Worm (Caenorhabditis elegans) whole organism, late embryonic: ENCODE measurements around the gene C23H5.12.

Source experiments
- C38D4.7 ChIP-seq: fragments of 200-800 bp; sonication (Bioruptor generic); optimal IDR thresholded peaks from 2 replicates; lab custom pipeline; 2018; ENCODE audit warnings: mild to moderate bottlenecking, missing genetic modification characterization, moderate library complexity, missing compliant biosample characterization
- F13H6.1 ChIP-seq: sonication (generic microtip); optimal IDR thresholded peaks from 2 replicates; lab custom pipeline; 2016; ENCODE audit warnings: missing genetic modification characterization, missing compliant biosample characterization
- K02D7.2 ChIP-seq: sonication (generic microtip); optimal IDR thresholded peaks from 2 replicates; lab custom pipeline; 2017; ENCODE audit warnings: mild to moderate bottlenecking, missing genetic modification characterization, missing compliant biosample characterization
- K09A11.1 ChIP-seq: sonication (generic microtip); optimal IDR thresholded peaks from 2 replicates; lab custom pipeline; 2017; ENCODE audit warnings: antibody characterized with exemption, mild to moderate bottlenecking, missing genetic modification characterization, missing compliant biosample characterization; ENCODE audit not compliant: insufficient read depth
- ahr-1 ChIP-seq: sonication (generic microtip); optimal IDR thresholded peaks from 2 replicates; lab custom pipeline; 2016; ENCODE audit warnings: missing genetic modification characterization, missing compliant biosample characterization
- ceh-14 ChIP-seq: sonication (generic microtip); optimal IDR thresholded peaks from 2 replicates; lab custom pipeline; 2016; ENCODE audit warnings: missing genotype, missing genetic modification characterization, missing compliant biosample characterization
- ceh-18 ChIP-seq: sonication (generic microtip); optimal IDR thresholded peaks from 2 replicates; lab custom pipeline; 2016; ENCODE audit warnings: missing genetic modification characterization, missing compliant biosample characterization
- ceh-2 ChIP-seq: sonication (generic microtip); optimal IDR thresholded peaks from 2 replicates; lab custom pipeline; 2016; ENCODE audit warnings: missing genotype, missing genetic modification characterization, missing compliant biosample characterization
- ceh-22 ChIP-seq: sonication (generic microtip); optimal IDR thresholded peaks from 2 replicates; lab custom pipeline; 2017; ENCODE audit warnings: missing biosample characterization, missing genetic modification characterization
- ceh-31 ChIP-seq: sonication (generic microtip); optimal IDR thresholded peaks from 2 replicates; lab custom pipeline; 2016; ENCODE audit warnings: missing genetic modification characterization, missing compliant biosample characterization
- ceh-34 ChIP-seq: sonication (generic microtip); optimal IDR thresholded peaks from 2 replicates; lab custom pipeline; 2016; ENCODE audit warnings: mild to moderate bottlenecking, missing genetic modification characterization, missing compliant biosample characterization
- ceh-45 ChIP-seq: fragments of 200-800 bp; sonication (Bioruptor generic); IDR thresholded peaks from 2 replicates; pipeline ENCODE4 v1.3.6; 2022; ENCODE audit warnings: missing genetic modification reagents, missing genetic modification characterization, missing compliant biosample characterization
- che-1 ChIP-seq: sonication (generic microtip); optimal IDR thresholded peaks from 2 replicates; lab custom pipeline; 2016; ENCODE audit warnings: mild to moderate bottlenecking, missing genetic modification characterization, missing compliant biosample characterization
- elt-2 ChIP-seq: sonication (generic microtip); optimal IDR thresholded peaks from 2 replicates; lab custom pipeline; 2016; ENCODE audit warnings: missing genetic modification reagents, missing genetic modification characterization, missing compliant biosample characterization
- ets-4 ChIP-seq: sonication (generic microtip); optimal IDR thresholded peaks from 2 replicates; lab custom pipeline; 2016; ENCODE audit warnings: missing genetic modification characterization, missing compliant biosample characterization
- fax-1 ChIP-seq: sonication (generic microtip); optimal IDR thresholded peaks from 2 replicates; lab custom pipeline; 2016; ENCODE audit warnings: missing genotype, missing genetic modification characterization, missing compliant biosample characterization
- fkh-10 ChIP-seq: fragments of 150-350 bp; optimal IDR thresholded peaks from 2 replicates; lab custom pipeline; 2014; ENCODE audit warnings: missing biosample characterization, missing genetic modification reagents, missing genetic modification characterization
- gmeb-2 ChIP-seq: sonication (generic microtip); optimal IDR thresholded peaks from 2 replicates; lab custom pipeline; 2016; ENCODE audit warnings: missing genetic modification characterization, inconsistent platforms, missing compliant biosample characterization
- hlh-30 ChIP-seq: sonication (generic microtip); optimal IDR thresholded peaks from 2 replicates; lab custom pipeline; 2017; ENCODE audit warnings: antibody characterized with exemption, missing genetic modification characterization, missing compliant biosample characterization; ENCODE audit not compliant: insufficient read depth
- hlh-6 ChIP-seq: sonication (generic microtip); optimal IDR thresholded peaks from 2 replicates; lab custom pipeline; 2016; ENCODE audit warnings: missing genotype, missing genetic modification characterization, missing compliant biosample characterization
- hlh-8 ChIP-seq: sonication (generic microtip); optimal IDR thresholded peaks from 2 replicates; lab custom pipeline; 2016; ENCODE audit warnings: missing genotype, missing genetic modification characterization, missing compliant biosample characterization
- lim-6 ChIP-seq: sonication (generic microtip); optimal IDR thresholded peaks from 2 replicates; lab custom pipeline; 2016; ENCODE audit warnings: missing genetic modification characterization, missing compliant biosample characterization
- lin-11 ChIP-seq: fragments of 200-800 bp; sonication (Bioruptor generic); optimal IDR thresholded peaks from 2 replicates; lab custom pipeline; 2018; ENCODE audit warnings: mild to moderate bottlenecking, missing genetic modification characterization, missing compliant biosample characterization
- mec-3 ChIP-seq: sonication (generic microtip); optimal IDR thresholded peaks from 2 replicates; lab custom pipeline; 2016; ENCODE audit warnings: borderline replicate concordance, missing genetic modification characterization, missing compliant biosample characterization
- nhr-11 ChIP-seq: fragments of 150-350 bp; optimal IDR thresholded peaks from 2 replicates; lab custom pipeline; 2014; ENCODE audit warnings: missing biosample characterization, missing genetic modification characterization
- npax-4 ChIP-seq: sonication (generic microtip); optimal IDR thresholded peaks from 2 replicates; lab custom pipeline; 2016; ENCODE audit warnings: missing genetic modification characterization, missing compliant biosample characterization
- odd-2 ChIP-seq: sonication (generic microtip); optimal IDR thresholded peaks from 2 replicates; lab custom pipeline; 2017; ENCODE audit warnings: antibody characterized with exemption, mild to moderate bottlenecking, missing genetic modification characterization, missing compliant biosample characterization
- pat-9 ChIP-seq: fragments of 200-800 bp; sonication (Bioruptor generic); optimal IDR thresholded peaks from 2 replicates; lab custom pipeline; 2018; ENCODE audit warnings: mild to moderate bottlenecking, missing genetic modification characterization, moderate library complexity, missing compliant biosample characterization
- pax-1 ChIP-seq: fragments of 150-350 bp; optimal IDR thresholded peaks from 2 replicates; lab custom pipeline; 2014; ENCODE audit warnings: missing biosample characterization, missing genetic modification characterization
- pqm-1 ChIP-seq: sonication (generic microtip); optimal IDR thresholded peaks from 2 replicates; lab custom pipeline; 2016; ENCODE audit warnings: missing genetic modification characterization, missing compliant biosample characterization
- ref-2 ChIP-seq: sonication (generic microtip); optimal IDR thresholded peaks from 2 replicates; lab custom pipeline; 2016; ENCODE audit warnings: missing genetic modification characterization, missing compliant biosample characterization
- rnt-1 ChIP-seq: sonication (generic microtip); optimal IDR thresholded peaks from 2 replicates; lab custom pipeline; 2016; ENCODE audit warnings: missing genetic modification characterization, missing compliant biosample characterization
- sdc-2 ChIP-seq: sonication (generic microtip); optimal IDR thresholded peaks from 2 replicates; lab custom pipeline; 2016; ENCODE audit warnings: missing genotype, missing genetic modification characterization, missing compliant biosample characterization
- sox-2 ChIP-seq: fragments of 200-800 bp; sonication (Bioruptor generic); IDR thresholded peaks from 2 replicates; pipeline ENCODE4 v1.3.6; 2022; ENCODE audit warnings: missing genetic modification reagents, missing genetic modification characterization, missing compliant biosample characterization
- syd-9 ChIP-seq: sonication (generic microtip); optimal IDR thresholded peaks from 2 replicates; lab custom pipeline; 2016; ENCODE audit warnings: mild to moderate bottlenecking, missing genetic modification characterization, moderate library complexity, missing compliant biosample characterization
- tbx-2 ChIP-seq: sonication (generic microtip); optimal IDR thresholded peaks from 2 replicates; lab custom pipeline; 2016; ENCODE audit warnings: missing genetic modification characterization, missing compliant biosample characterization
- ztf-16 ChIP-seq: sonication (generic microtip); optimal IDR thresholded peaks from 2 replicates; lab custom pipeline; 2017; ENCODE audit warnings: missing genetic modification characterization, missing compliant biosample characterization

The C23H5.12 gene

ce11 chrIV:2106708-2107107 is 26.6 kb upstream of the C23H5.12 start:
- TF ChIP-seq pat-9 (no peak), syd-9 (tag; lab: Kevin White, UChicago) (no peak)
- TF ChIP-seq, all 69 proteins: peak for 0

DNA sequence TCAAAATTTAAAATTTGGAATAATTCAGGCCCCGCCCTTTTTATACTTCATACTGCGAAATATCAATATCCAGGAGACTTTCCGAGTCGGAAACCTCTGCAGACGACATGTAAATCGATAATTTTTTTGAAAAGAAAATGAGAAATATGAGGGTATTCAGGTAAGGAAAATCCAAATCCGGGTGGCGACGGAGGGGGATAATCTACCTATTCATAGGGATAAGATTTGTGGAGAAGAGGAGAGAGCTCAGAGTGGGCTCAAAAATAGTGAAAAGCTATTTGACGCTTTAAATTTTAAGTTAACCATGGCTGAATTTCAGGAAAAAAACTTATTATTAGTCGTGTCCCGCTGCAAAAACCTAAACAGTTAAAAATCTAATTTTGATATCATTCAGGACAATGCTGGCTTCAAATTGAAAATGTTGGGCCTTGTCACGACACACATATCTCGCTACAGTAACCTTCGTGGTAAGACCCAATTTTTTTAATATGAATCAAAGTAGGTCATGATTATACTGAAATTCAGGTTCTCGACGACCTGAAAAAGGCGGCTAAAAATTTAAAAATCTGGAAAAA is 21.9 kb upstream of the C23H5.12 start, which contains the start of gene che-6:
TSS of gene che-6 (minus strand) at position 109 of the 575 bp plus-strand sequence.
- TF ChIP-seq hlh-30 (tag; lab: Kevin White, UChicago) (no peak), ahr-1 (no peak), ztf-16 (tag; lab: Kevin White, UChicago) (no peak), hlh-6 (no peak), lin-11 (tag; lab: Kevin White, UChicago) (no peak), pqm-1 (no peak), fax-1 (no peak), nhr-11 (no peak), ref-2 (no peak), pax-1 (no peak), odd-2 (tag; lab: Kevin White, UChicago) (no peak), che-1 (tag; lab: Kevin White, UChicago) (no peak), hlh-8 (tag; lab: Kevin White, UChicago) (no peak), tbx-2 (tag; lab: Kevin White, UChicago) (no peak), ceh-2 (tag; lab: Kevin White, UChicago) (no peak)

- TF ChIP-seq elt-2 (tag; lab: Kevin White, UChicago) (peak; percentile 50), ceh-45 (no peak)
These were observed 19.8 kb upstream of the C23H5.12 start, which contains the start of gene C23H5.8 for ce11 chrIV:2113362-2114056. Gene C23H5.8 (minus strand): TSS chrIV:2113412.

DNA sequence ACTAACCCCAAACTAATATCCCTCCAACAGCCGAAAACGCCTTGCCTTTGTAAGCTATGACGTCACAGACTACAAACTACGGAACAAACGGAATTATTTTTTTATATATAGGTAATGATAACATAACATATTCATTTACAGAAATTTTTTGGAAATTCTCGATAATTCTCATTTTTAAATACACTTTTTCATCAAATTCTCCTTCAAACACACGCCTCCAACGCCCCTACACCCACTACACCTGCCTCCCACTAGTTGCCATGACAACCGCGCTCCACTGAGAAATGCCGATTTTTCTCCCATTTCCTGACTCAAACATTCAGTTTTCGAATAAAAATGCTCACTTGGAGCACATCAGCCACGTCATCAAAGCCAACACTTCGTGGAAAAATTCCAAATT is 18.9 kb upstream of the C23H5.12 start, which contains the start of gene xbx-4:
TSS of gene xbx-4 (plus strand) at position 301 of the 400 bp plus-strand sequence.
- no peak for TF ChIP-seq ceh-22 (tag; lab: Kevin White, UChicago)
- no peak for TF ChIP-seq ceh-45
- no peak for TF ChIP-seq K02D7.2 (tag; lab: Kevin White, UChicago)
- TF ChIP-seq ref-2 = no peak
- TF ChIP-seq ceh-34 (tag; lab: Kevin White, UChicago) = no peak
- TF ChIP-seq npax-4 (tag; lab: Kevin White, UChicago) = no peak
- TF ChIP-seq C38D4.7 (GFP tag; lab: Kevin White, UChicago) = no peak
- no peak for TF ChIP-seq odd-2 (tag; lab: Kevin White, UChicago)
- no peak for TF ChIP-seq rnt-1 (tag; lab: Kevin White, UChicago)
- no peak for TF ChIP-seq K09A11.1 (tag; lab: Kevin White, UChicago)
- no peak for TF ChIP-seq elt-2 (tag; lab: Kevin White, UChicago)
- no peak for TF ChIP-seq F13H6.1 (tag; lab: Kevin White, UChicago)
- no peak for TF ChIP-seq ceh-18
- TF ChIP-seq, all 69 proteins: peak for 0

ce11 chrIV:2117268-2117667 is 16.0 kb upstream of the C23H5.12 start:
- no peak for TF ChIP-seq K02D7.2 (tag; lab: Kevin White, UChicago)
- no peak for TF ChIP-seq ceh-14

DNA sequence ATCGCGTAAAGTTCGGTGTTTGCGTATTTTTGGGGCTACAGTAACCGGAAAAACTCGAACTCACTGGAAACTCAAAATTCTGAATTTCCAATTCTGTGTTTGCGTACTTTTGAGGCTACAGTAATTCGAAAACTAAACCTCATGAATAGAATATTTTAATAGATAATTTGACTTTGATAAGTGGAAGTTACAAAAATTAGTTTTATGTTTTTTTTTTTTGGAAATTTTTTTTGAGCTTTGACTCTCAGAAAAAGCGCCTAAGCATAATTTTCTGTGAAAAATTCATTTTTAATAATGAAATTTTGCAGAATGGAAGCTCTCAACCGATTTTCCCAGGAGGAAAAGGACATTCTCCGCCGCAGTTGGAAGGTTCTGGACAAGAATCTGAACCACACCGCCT is 10.8 kb upstream of the C23H5.12 start, which contains the start of gene glb-7:
TSS of gene glb-7 (plus strand) at position 301 of the 400 bp plus-strand sequence.
- no peak for TF ChIP-seq lim-6
- TF ChIP-seq ets-4 (tag; lab: Kevin White, UChicago) = no peak
- TF ChIP-seq npax-4 (tag; lab: Kevin White, UChicago) = no peak
- TF ChIP-seq ceh-31 = no peak
- no peak for TF ChIP-seq sox-2 (GFP tag; lab: Robert Waterston, UW)
- TF ChIP-seq fkh-10 = no peak
- no peak for TF ChIP-seq gmeb-2 (tag; lab: Kevin White, UChicago)
- no peak for TF ChIP-seq mec-3
- TF ChIP-seq hlh-30 (tag; lab: Kevin White, UChicago) = no peak
- no peak for TF ChIP-seq ceh-2 (tag; lab: Kevin White, UChicago)
- TF ChIP-seq nhr-11 = no peak
- TF ChIP-seq sdc-2 (tag; lab: Kevin White, UChicago) = no peak
